Worm (Caenorhabditis elegans) whole organism, early embryonic: Measurements from ENCODE around the gene F32D8.2.

Experiments used
- B0310.2 ChIP-seq: sonication (generic microtip); optimal IDR thresholded peaks from 2 replicates; lab custom pipeline; 2016; ENCODE audit warnings: mild to moderate bottlenecking, missing genetic modification characterization, missing compliant biosample characterization
- F13C5.2 ChIP-seq: sonication (generic microtip); optimal IDR thresholded peaks from 2 replicates; lab custom pipeline; 2017; ENCODE audit warnings: mild to moderate bottlenecking, missing genetic modification characterization, inconsistent platforms, missing compliant biosample characterization
- aly-1 ChIP-seq: sonication (generic microtip); optimal IDR thresholded peaks from 2 replicates; lab custom pipeline; 2016; ENCODE audit warnings: missing genetic modification characterization, missing compliant biosample characterization
- ama-1 ChIP-seq: fragments of 150-350 bp; optimal IDR thresholded peaks from 2 replicates; lab custom pipeline; 2014
- ceh-13 ChIP-seq: fragments of 200-800 bp; sonication (Bioruptor generic); optimal IDR thresholded peaks from 2 replicates; lab custom pipeline; 2018; ENCODE audit warnings: mild to moderate bottlenecking, missing genetic modification characterization, missing compliant biosample characterization
- ceh-36 ChIP-seq: sonication (generic microtip); optimal IDR thresholded peaks from 2 replicates; lab custom pipeline; 2016; ENCODE audit warnings: missing genetic modification characterization, inconsistent platforms, missing compliant biosample characterization
- ets-7 ChIP-seq: sonication (generic microtip); optimal IDR thresholded peaks from 2 replicates; lab custom pipeline; 2016; ENCODE audit warnings: missing genotype, missing genetic modification characterization, missing compliant biosample characterization
- flt-1 ChIP-seq: fragments of 200-800 bp; sonication (Bioruptor generic); IDR thresholded peaks from 2 replicates; pipeline ENCODE4 v1.3.6; 2022; ENCODE audit warnings: missing genetic modification characterization, missing compliant biosample characterization
- hmbx-1 ChIP-seq: sonication (generic microtip); optimal IDR thresholded peaks from 2 replicates; lab custom pipeline; 2016; ENCODE audit warnings: mild to moderate bottlenecking, missing genetic modification characterization, missing compliant biosample characterization
- hmg-4 ChIP-seq: fragments of 200-800 bp; sonication (Bioruptor generic); optimal IDR thresholded peaks from 2 replicates; lab custom pipeline; 2018; ENCODE audit warnings: mild to moderate bottlenecking, missing genetic modification characterization, missing compliant biosample characterization
- hnd-1 ChIP-seq: sonication (generic microtip); optimal IDR thresholded peaks from 2 replicates; lab custom pipeline; 2016; ENCODE audit warnings: missing genetic modification characterization, missing compliant biosample characterization
- pes-1 ChIP-seq: fragments of 200-800 bp; sonication (Bioruptor generic); IDR thresholded peaks from 2 replicates; pipeline ENCODE4 v1.3.6; 2022; ENCODE audit warnings: missing genetic modification reagents, missing genetic modification characterization, missing compliant biosample characterization
- scrt-1 ChIP-seq: fragments of 200-800 bp; sonication (Bioruptor generic); IDR thresholded peaks from 2 replicates; pipeline ENCODE4 v1.3.6; 2022; ENCODE audit warnings: missing genetic modification characterization, missing compliant biosample characterization
- sea-1 ChIP-seq: fragments of 200-800 bp; sonication (Bioruptor generic); conservative IDR thresholded peaks from 2 replicates; pipeline ENCODE4 v1.3.6; 2022; ENCODE audit warnings: missing genetic modification characterization, missing compliant biosample characterization
- tbx-11 ChIP-seq: fragments of 200-800 bp; sonication (Bioruptor generic); IDR thresholded peaks from 2 replicates; pipeline ENCODE4 v1.3.6; 2022; ENCODE audit warnings: missing genetic modification characterization, missing compliant biosample characterization
- tbx-37 ChIP-seq: fragments of 200-800 bp; sonication (Bioruptor generic); conservative IDR thresholded peaks from 2 replicates; pipeline ENCODE4 v1.3.6; 2022; ENCODE audit warnings: missing genetic modification reagents, missing genetic modification characterization, missing compliant biosample characterization
- tra-4 ChIP-seq: sonication (generic microtip); optimal IDR thresholded peaks from 2 replicates; lab custom pipeline; 2017; ENCODE audit warnings: missing genetic modification characterization, missing compliant biosample characterization

F32D8.2 gene

DNA sequence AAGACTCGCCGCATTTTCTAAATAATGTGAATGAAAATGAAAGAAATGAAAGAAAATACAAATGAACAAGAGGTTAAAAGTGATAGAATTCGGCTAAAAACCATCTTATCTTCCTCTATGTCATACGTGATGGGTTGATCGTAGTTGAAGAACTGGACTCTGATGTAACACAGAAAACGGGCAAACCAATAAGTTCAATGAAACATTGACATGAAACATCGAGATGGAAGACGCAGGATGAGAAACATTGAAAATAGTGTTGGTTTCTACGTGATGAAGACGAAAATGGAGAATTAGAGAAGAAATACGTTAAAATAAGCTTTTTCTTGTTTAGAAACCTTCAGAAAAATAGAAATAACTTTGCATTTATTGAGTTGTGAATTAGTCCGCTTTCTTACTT, 7.4 kb downstream of the F32D8.2 start, which contains the start of gene F32D8.12:
TSS of gene F32D8.12 (minus strand) at position 48 of the 400 bp plus-strand sequence.
- TF ChIP-seq aly-1 (tag; lab: Kevin White, UChicago) (no peak), pes-1 (GFP tag; lab: Robert Waterston, UW) (no peak), hmg-4 (GFP tag; lab: Kevin White, UChicago) (no peak), tra-4 (tag; lab: Kevin White, UChicago) (no peak), flt-1 (GFP tag; lab: Robert Waterston, UW) (no peak), ama-1 (lab: Kevin White, UChicago) (no peak), tbx-37 (no peak), F13C5.2 (tag; lab: Kevin White, UChicago) (no peak), ceh-36 (tag; lab: Kevin White, UChicago) (no peak), tbx-11 (GFP tag; lab: Robert Waterston, UW) (no peak), hnd-1 (tag; lab: Kevin White, UChicago) (no peak), sea-1 (GFP tag; lab: Robert Waterston, UW) (no peak), ets-7 (tag; lab: Kevin White, UChicago) (no peak), B0310.2 (tag; lab: Kevin White, UChicago) (no peak), ceh-13 (GFP tag; lab: Kevin White, UChicago) (no peak), scrt-1 (GFP tag; lab: Robert Waterston, UW) (no peak), hmbx-1 (tag; lab: Kevin White, UChicago) (no peak)

DNA sequence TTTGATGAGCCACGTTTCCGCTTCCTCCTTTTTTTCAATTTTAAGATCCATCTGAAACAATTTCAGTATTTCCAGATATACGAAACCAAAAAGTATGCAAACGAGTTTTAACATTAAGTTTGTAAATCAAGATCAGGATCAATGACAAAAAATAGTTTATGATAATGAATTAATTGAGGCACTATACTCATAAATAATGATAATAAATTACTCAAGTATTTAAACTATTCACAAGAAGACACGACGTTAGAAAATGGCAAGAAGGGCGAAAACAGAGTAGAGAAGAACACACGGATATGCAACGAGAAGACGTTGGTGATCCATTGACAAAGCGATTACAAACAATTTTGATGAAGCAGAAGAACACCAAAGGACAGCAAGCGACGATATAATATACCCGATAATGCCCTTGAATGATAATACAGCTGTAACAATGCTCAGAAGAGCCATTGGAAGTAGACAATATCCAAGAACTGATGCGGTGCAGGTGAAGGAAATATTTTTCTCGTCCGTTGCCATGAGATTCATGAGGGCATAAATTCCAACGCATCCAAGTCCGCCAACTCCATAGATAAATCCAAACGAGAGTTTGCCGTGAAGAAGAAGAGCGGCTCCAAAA, 10.0 kb downstream of the F32D8.2 start, which contains the start of gene F32D8.4:
TSS of gene F32D8.4 (minus strand) at position 51 of the 619 bp plus-strand sequence.
- TF ChIP-seq ama-1 (lab: Kevin White, UChicago) (no peak), flt-1 (GFP tag; lab: Robert Waterston, UW) (no peak), tra-4 (tag; lab: Kevin White, UChicago) (no peak), tbx-11 (GFP tag; lab: Robert Waterston, UW) (no peak), ets-7 (tag; lab: Kevin White, UChicago) (no peak), F13C5.2 (tag; lab: Kevin White, UChicago) (no peak), tbx-37 (no peak), pes-1 (GFP tag; lab: Robert Waterston, UW) (no peak), hmbx-1 (tag; lab: Kevin White, UChicago) (no peak), ceh-36 (tag; lab: Kevin White, UChicago) (no peak)

DNA sequence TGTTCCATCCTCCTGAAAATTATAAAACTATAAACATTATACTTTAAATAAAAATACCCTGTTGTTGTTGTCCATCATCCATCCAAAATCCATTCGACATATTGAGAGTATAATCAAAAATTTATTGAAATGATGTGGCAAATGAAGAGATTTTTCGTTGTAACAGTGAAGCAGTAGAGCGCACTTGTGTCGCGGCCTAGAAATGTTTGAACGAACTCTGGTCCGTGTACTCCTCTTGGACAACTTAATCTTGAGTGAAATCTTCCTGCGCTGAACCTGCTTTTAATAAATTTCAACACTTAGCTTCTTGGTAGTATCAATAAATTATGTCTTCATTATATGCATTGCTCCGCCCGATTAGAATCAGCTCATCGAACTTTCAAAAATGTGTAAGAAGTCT, 11.0 kb downstream of the F32D8.2 start, which contains the start of the genes F32D8.14 and F32D8.5:
TSS of gene F32D8.14 (minus strand) at position 188 of the 400 bp plus-strand sequence.
TSS of gene F32D8.5 (plus strand) at position 200 of the 400 bp plus-strand sequence.
- TF ChIP-seq ets-7 (tag; lab: Kevin White, UChicago), result no peak
- TF ChIP-seq F13C5.2 (tag; lab: Kevin White, UChicago), result peak; percentile 19
- TF ChIP-seq tbx-37, result peak; percentile 69
- TF ChIP-seq pes-1 (GFP tag; lab: Robert Waterston, UW), result peak; percentile 28; the same call in 1 of the 2 replicates
- TF ChIP-seq flt-1 (GFP tag; lab: Robert Waterston, UW), result no peak; the same call in 1 of the 2 replicates

DNA sequence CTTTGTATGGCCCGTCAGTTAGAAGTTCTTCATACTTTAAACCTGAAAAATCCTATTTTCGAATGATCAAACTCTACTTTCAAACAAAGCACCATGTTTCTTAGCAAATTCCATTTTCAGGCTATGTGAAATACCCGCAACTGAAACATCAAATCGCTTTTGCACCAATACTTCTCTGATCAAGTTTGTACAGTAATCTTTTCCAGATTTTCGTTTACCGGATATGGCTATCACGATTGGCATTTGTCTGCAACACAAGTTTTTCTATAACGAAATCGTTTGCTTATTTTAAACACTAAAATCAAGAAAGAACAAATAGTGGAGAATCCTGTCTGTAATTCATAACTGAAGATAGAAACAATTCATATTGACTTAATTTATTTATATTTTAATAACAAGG, 12.7 kb downstream of the F32D8.2 start, which contains the start of gene F32D8.13:
TSS of gene F32D8.13 (minus strand) at position 249 of the 400 bp plus-strand sequence.
- TF ChIP-seq hmg-4 (GFP tag; lab: Kevin White, UChicago) (no peak), aly-1 (tag; lab: Kevin White, UChicago) (no peak), tra-4 (tag; lab: Kevin White, UChicago) (no peak)

DNA sequence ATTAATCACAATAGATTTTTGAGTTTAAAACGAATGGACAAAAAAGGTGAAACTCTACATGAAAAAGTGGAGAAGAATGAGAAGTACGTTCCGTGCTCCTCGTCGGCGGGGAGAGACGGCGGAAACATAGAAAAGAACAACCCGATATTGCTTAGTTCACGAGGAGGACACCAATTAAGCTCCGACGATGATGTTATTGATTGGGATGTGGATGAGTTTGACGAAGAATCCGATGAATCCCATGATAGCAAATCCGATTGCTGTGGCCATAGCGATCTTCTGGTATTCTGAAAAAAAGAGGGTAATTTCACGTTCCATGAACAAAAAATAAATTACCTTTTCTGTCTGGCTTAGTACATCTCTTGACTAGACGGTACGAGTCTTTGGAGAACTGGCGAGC, 13.1 kb downstream of the F32D8.2 start:
- TF ChIP-seq hmbx-1 (tag; lab: Kevin White, UChicago) (no peak), ceh-13 (GFP tag; lab: Kevin White, UChicago) (no peak), tra-4 (tag; lab: Kevin White, UChicago) (no peak), B0310.2 (tag; lab: Kevin White, UChicago) (no peak), hnd-1 (tag; lab: Kevin White, UChicago) (no peak), hmg-4 (GFP tag; lab: Kevin White, UChicago) (no peak), pes-1 (GFP tag; lab: Robert Waterston, UW) (no peak), ama-1 (lab: Kevin White, UChicago) (no peak), ets-7 (tag; lab: Kevin White, UChicago) (no peak), sea-1 (GFP tag; lab: Robert Waterston, UW) (no peak), scrt-1 (GFP tag; lab: Robert Waterston, UW) (no peak), F13C5.2 (tag; lab: Kevin White, UChicago) (no peak), tbx-11 (GFP tag; lab: Robert Waterston, UW) (no peak), flt-1 (GFP tag; lab: Robert Waterston, UW) (no peak), tbx-37 (no peak), aly-1 (tag; lab: Kevin White, UChicago) (no peak), ceh-36 (tag; lab: Kevin White, UChicago) (no peak)

DNA sequence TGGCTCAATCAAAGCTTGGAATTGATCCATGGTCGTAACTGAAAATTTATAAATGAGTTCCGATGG, 13.4 kb downstream of the F32D8.2 start, which contains the start of gene sec-61.G:
TSS of gene sec-61.G (minus strand) at position 38 of the 66 bp plus-strand sequence.
- TF ChIP-seq hmbx-1 (tag; lab: Kevin White, UChicago) (no peak), scrt-1 (GFP tag; lab: Robert Waterston, UW) (no peak)

DNA sequence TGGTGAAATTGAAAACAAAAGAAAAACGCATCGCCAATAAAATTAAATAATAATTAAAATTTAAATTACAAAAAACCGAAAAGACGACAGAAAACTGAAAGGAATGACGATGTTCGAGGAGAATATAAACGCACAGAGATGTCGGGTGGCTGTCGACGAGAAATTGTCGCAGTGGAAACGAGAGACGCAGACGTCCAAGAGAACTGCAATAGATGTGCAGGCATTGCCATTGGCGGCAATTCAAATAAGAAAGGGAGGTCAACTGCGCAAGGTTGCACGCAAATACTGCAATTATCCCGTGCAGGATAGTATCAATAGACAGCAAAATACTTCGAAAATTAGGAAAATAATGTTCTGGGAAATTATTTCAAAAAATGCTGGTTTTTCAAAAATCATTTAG, 13.6 kb downstream of the F32D8.2 start:
- TF ChIP-seq hmg-4 (GFP tag; lab: Kevin White, UChicago) (peak; percentile 82), pes-1 (GFP tag; lab: Robert Waterston, UW) (no peak; the same call in none of the 2 replicates), F13C5.2 (tag; lab: Kevin White, UChicago) (peak; percentile 93), tbx-11 (GFP tag; lab: Robert Waterston, UW) (peak; percentile 58; the same call in 1 of the 2 replicates), ceh-13 (GFP tag; lab: Kevin White, UChicago) (no peak), ets-7 (tag; lab: Kevin White, UChicago) (no peak), hnd-1 (tag; lab: Kevin White, UChicago) (peak; percentile 53), ama-1 (lab: Kevin White, UChicago) (no peak), sea-1 (GFP tag; lab: Robert Waterston, UW) (peak; percentile 68; the same call in 1 of the 2 replicates), tra-4 (tag; lab: Kevin White, UChicago) (no peak), ceh-36 (tag; lab: Kevin White, UChicago) (no peak), B0310.2 (tag; lab: Kevin White, UChicago) (peak; percentile 25), tbx-37 (peak; percentile 61), flt-1 (GFP tag; lab: Robert Waterston, UW) (peak; percentile 76), scrt-1 (GFP tag; lab: Robert Waterston, UW) (peak; percentile 46; the same call in 1 of the 2 replicates), hmbx-1 (tag; lab: Kevin White, UChicago) (no peak)
